Worm (Caenorhabditis elegans): ENCODE measurements around the gene ins-8.
A peak's percentile ranks its signal among the peaks of the same experiment; 100 is the strongest.

ins-8 gene

DNA sequence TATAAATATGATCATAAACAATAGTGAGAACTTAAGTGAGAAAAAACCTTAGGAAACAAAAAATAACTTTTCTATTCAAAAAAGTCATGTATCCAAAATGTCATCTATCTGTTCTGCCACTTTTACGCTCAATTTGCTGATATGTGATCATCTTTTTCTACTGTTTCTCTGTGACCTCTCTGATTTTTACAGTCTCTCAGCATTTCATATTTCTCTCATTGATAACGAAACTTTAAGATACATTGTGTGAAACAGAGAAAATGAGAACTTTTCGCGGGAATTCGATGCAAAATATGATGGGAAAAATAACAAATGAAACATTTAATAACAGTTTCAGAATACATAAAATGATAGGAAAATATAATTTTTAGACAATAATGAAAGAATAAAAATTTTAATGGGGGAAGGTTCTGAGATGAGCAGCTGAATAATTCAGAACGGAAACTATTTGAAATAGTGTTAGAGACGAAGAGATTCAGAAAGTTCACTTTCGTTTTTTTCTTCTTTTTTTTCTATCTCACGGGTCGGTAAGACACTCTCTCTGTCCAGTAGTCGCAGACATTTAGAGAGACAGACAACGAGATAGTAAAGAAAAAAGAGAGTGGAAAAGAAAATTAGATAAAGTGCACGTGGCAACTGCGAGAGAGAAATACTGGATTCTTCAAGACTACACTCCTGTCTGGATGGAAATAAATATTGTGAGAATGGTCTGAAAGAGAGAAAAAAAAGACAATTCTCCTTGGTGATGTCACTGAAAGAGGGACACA, 3.3 kb downstream of the ins-8 start (continued):
- TF ChIP-seq dve-1 (tag; optimal IDR thresholded peaks at IDR 0.05; ENCODE audit: insufficient read depth): peak; percentile 74
- peak; percentile 39 for TF ChIP-seq lin-1 (GFP tag; IDR thresholded peaks at IDR 0.05)
- no peak for TF ChIP-seq aha-1 (tag)
- TF ChIP-seq zfp-2 (tag; optimal IDR thresholded peaks at IDR 0.05): no peak
- TF ChIP-seq egl-43 (GFP tag; IDR thresholded peaks at IDR 0.05): no peak
- peak; percentile 95 for TF ChIP-seq hlh-30 (tag; optimal IDR thresholded peaks at IDR 0.05; ENCODE audit: insufficient read depth)
- TF ChIP-seq set-16 (GFP tag; IDR thresholded peaks at IDR 0.05): no peak
- no peak for TF ChIP-seq pha-4 (GFP tag; IDR thresholded peaks at IDR 0.05)
- peak; percentile 26 for TF ChIP-seq pha-4 (tag; optimal IDR thresholded peaks at IDR 0.05)
- TF ChIP-seq F49E8.2 (tag; optimal IDR thresholded peaks at IDR 0.05; ENCODE audit: borderline replicate concordance): no peak
- TF ChIP-seq gei-8 (GFP tag; optimal IDR thresholded peaks at IDR 0.05): no peak
- TF ChIP-seq lir-3 (tag; optimal IDR thresholded peaks at IDR 0.05): no peak
- TF ChIP-seq saeg-2 (GFP tag; IDR thresholded peaks at IDR 0.05): no peak
- no peak for TF ChIP-seq unc-62 (GFP tag; optimal IDR thresholded peaks at IDR 0.05 in 1 of 2)
- no peak for TF ChIP-seq unc-62 (tag; optimal IDR thresholded peaks at IDR 0.05)
- TF ChIP-seq nhr-76 (tag; optimal IDR thresholded peaks at IDR 0.05): no peak
- TF ChIP-seq nhr-48 (tag; optimal IDR thresholded peaks at IDR 0.05): peak; percentile 85
- TF ChIP-seq nhr-111 (GFP tag; optimal IDR thresholded peaks at IDR 0.05): no peak
- no peak for TF ChIP-seq ama-1 (optimal IDR thresholded peaks at IDR 0.05)
- TF ChIP-seq Y5F2A.4 (GFP tag; optimal IDR thresholded peaks at IDR 0.05): no peak
- no peak for TF ChIP-seq madf-9 (GFP tag; conservative IDR thresholded peaks at IDR 0.05)
- peak; percentile 94 to 99 for TF ChIP-seq mdl-1 (tag; optimal IDR thresholded peaks at IDR 0.05)
- no peak for TF ChIP-seq aly-2 (tag; optimal IDR thresholded peaks at IDR 0.05)
- TF ChIP-seq fkh-10 (GFP tag; optimal IDR thresholded peaks at IDR 0.05): peak; percentile 77
- no peak for TF ChIP-seq egl-27 (tag; optimal IDR thresholded peaks at IDR 0.05)
- TF ChIP-seq spr-1 (tag; optimal IDR thresholded peaks at IDR 0.05): peak; percentile 17
- no peak for TF ChIP-seq daf-12 (tag; optimal IDR thresholded peaks at IDR 0.05)
- no peak for TF ChIP-seq nhr-237 (tag; optimal IDR thresholded peaks at IDR 0.05)
- TF ChIP-seq dmd-6 (GFP tag; IDR thresholded peaks at IDR 0.05): peak; percentile 92
- TF ChIP-seq ceh-28 (tag; optimal IDR thresholded peaks at IDR 0.05): no peak
- TF ChIP-seq attf-4 (tag; optimal IDR thresholded peaks at IDR 0.05): no peak
- TF ChIP-seq dmd-9 (GFP tag; IDR thresholded peaks at IDR 0.05): no peak
- peak; percentile 93 for TF ChIP-seq mxl-3 (GFP tag; optimal IDR thresholded peaks at IDR 0.05)
- peak; percentile 9 to 84 for TF ChIP-seq lsy-2 (tag; optimal IDR thresholded peaks at IDR 0.05)
- TF ChIP-seq Y48G9A.11 (GFP tag; IDR thresholded peaks at IDR 0.05): no peak
- no peak for TF ChIP-seq R02D3.7 (tag; optimal IDR thresholded peaks at IDR 0.05)
- TF ChIP-seq lin-38 (GFP tag; IDR thresholded peaks at IDR 0.05): no peak; the same call in 1 of the 2 replicates
- no peak for TF ChIP-seq ztf-11 (tag; optimal IDR thresholded peaks at IDR 0.05)
- no peak for TF ChIP-seq nhr-42 (GFP tag; IDR thresholded peaks at IDR 0.05)
- TF ChIP-seq zip-2 (tag; optimal IDR thresholded peaks at IDR 0.05): no peak
- TF ChIP-seq sdz-12 (GFP tag; optimal IDR thresholded peaks at IDR 0.05): no peak
- TF ChIP-seq spr-3 (GFP tag; optimal IDR thresholded peaks at IDR 0.05): no peak
- no peak for TF ChIP-seq Y75B8A.6 (GFP tag; IDR thresholded peaks at IDR 0.05)
- TF ChIP-seq hmg-1.1 (GFP tag; IDR thresholded peaks at IDR 0.05): peak; percentile 56
- peak; percentile 70; the same call in 1 of the 2 replicates for TF ChIP-seq ctbp-1 (GFP tag; IDR thresholded peaks at IDR 0.05)
- TF ChIP-seq ceh-44 (GFP tag; IDR thresholded peaks at IDR 0.05): no peak
- peak; percentile 67 for TF ChIP-seq rbr-2 (tag; optimal IDR thresholded peaks at IDR 0.05)
- no peak for TF ChIP-seq tag-97 (GFP tag; IDR thresholded peaks at IDR 0.05)
- TF ChIP-seq ztf-7 (tag; optimal IDR thresholded peaks at IDR 0.05): no peak
- TF ChIP-seq pqm-1 (tag; optimal IDR thresholded peaks at IDR 0.05): peak; percentile 53
- TF ChIP-seq nhr-10 (tag; optimal IDR thresholded peaks at IDR 0.05): no peak
